Worm (Caenorhabditis elegans): ENCODE data around the gene R74.7.

R74.7 gene

ce11 chrIII:4193659-4194103 is 10.5 kb upstream of the R74.7 start, which contains the start of gene xbp-1:
TSS of gene xbp-1 (plus strand) at chrIII:4193809.
- TF ChIP-seq jun-1 (tag; optimal IDR thresholded peaks at IDR 0.05): peak; percentile 96
- peak; percentile 73 for TF ChIP-seq nhr-11 (tag; optimal IDR thresholded peaks at IDR 0.05)
- TF ChIP-seq daf-12 (tag; optimal IDR thresholded peaks at IDR 0.05): no peak
- TF ChIP-seq nhr-43 (tag; optimal IDR thresholded peaks at IDR 0.05; ENCODE audit: poor library complexity, severe bottlenecking): peak; percentile 39
- no peak for TF ChIP-seq elt-1 (tag; optimal IDR thresholded peaks at IDR 0.05)
- TF ChIP-seq snpc-4 (tag; optimal IDR thresholded peaks at IDR 0.05): peak; percentile 76
- no peak for TF ChIP-seq mml-1 (tag; optimal IDR thresholded peaks at IDR 0.05)
- TF ChIP-seq egl-5 (tag; optimal IDR thresholded peaks at IDR 0.05): peak; percentile 90
- TF ChIP-seq nhr-12 (tag; optimal IDR thresholded peaks at IDR 0.05): no peak
- TF ChIP-seq lin-39 (tag; optimal IDR thresholded peaks at IDR 0.05): peak; percentile 94
- peak; percentile 16 for TF ChIP-seq tbx-2 (tag; optimal IDR thresholded peaks at IDR 0.05)
- peak; percentile 75 for TF ChIP-seq ceh-28 (tag; optimal IDR thresholded peaks at IDR 0.05)
- TF ChIP-seq ama-1 (optimal IDR thresholded peaks at IDR 0.05): peak; percentile 88
- peak; percentile 55 for TF ChIP-seq mdl-1 (tag; optimal IDR thresholded peaks at IDR 0.05)
- peak; percentile 84 for TF ChIP-seq lin-15B (tag; optimal IDR thresholded peaks at IDR 0.05)
- TF ChIP-seq nhr-76 (tag; optimal IDR thresholded peaks at IDR 0.05): no peak
- TF ChIP-seq elt-3 (tag; optimal IDR thresholded peaks at IDR 0.05): peak in 2 of 3 experiments; percentile 35 to 41
- TF ChIP-seq ztf-11 (tag; optimal IDR thresholded peaks at IDR 0.05): no peak
- peak; percentile 81 for TF ChIP-seq lsy-12 (tag; optimal IDR thresholded peaks at IDR 0.05)
- TF ChIP-seq sea-2 (GFP tag; optimal IDR thresholded peaks at IDR 0.05): peak; percentile 75
- no peak for TF ChIP-seq fkh-2 (tag; optimal IDR thresholded peaks at IDR 0.05)
- no peak for TF ChIP-seq zag-1 (tag; optimal IDR thresholded peaks at IDR 0.05)
- TF ChIP-seq skn-1 (tag; optimal IDR thresholded peaks at IDR 0.05): peak; percentile 88
- TF ChIP-seq fkh-10 (GFP tag; optimal IDR thresholded peaks at IDR 0.05): peak; percentile 66
- no peak for TF ChIP-seq eor-1 (tag; optimal IDR thresholded peaks at IDR 0.05)
- TF ChIP-seq fos-1 (tag; optimal IDR thresholded peaks at IDR 0.05): peak; percentile 85
- TF ChIP-seq ceh-9 (tag; optimal IDR thresholded peaks at IDR 0.05): no peak
- no peak for TF ChIP-seq ZK546.5 (tag; optimal IDR thresholded peaks at IDR 0.05)
- TF ChIP-seq pqm-1 (tag; optimal IDR thresholded peaks at IDR 0.05): peak; percentile 97
- TF ChIP-seq unc-39 (tag; optimal IDR thresholded peaks at IDR 0.05): no peak
- TF ChIP-seq nhr-67 (tag; optimal IDR thresholded peaks at IDR 0.05): no peak
- peak; percentile 80 for TF ChIP-seq hmg-11 (tag; optimal IDR thresholded peaks at IDR 0.05)
- peak; percentile 94 for TF ChIP-seq nfya-1 (tag; optimal IDR thresholded peaks at IDR 0.05; ENCODE audit: insufficient read depth)
- peak; percentile 98 for TF ChIP-seq elt-2 (tag; optimal IDR thresholded peaks at IDR 0.05)
- no peak for TF ChIP-seq ztf-4 (tag; optimal IDR thresholded peaks at IDR 0.05)
- TF ChIP-seq nhr-28 (tag; optimal IDR thresholded peaks at IDR 0.05): no peak
- TF ChIP-seq nhr-23 (tag; optimal IDR thresholded peaks at IDR 0.05): peak; percentile 89
- TF ChIP-seq egl-27 (tag; optimal IDR thresholded peaks at IDR 0.05): peak; percentile 86
- peak; percentile 94 for TF ChIP-seq nhr-25 (tag; optimal IDR thresholded peaks at IDR 0.05)
- TF ChIP-seq R02D3.7 (tag; optimal IDR thresholded peaks at IDR 0.05): peak; percentile 64
- peak; percentile 45 for TF ChIP-seq ceh-82 (tag; optimal IDR thresholded peaks at IDR 0.05)
- TF ChIP-seq pha-4 (tag; optimal IDR thresholded peaks at IDR 0.05): peak; percentile 95
- no peak for TF ChIP-seq aly-2 (tag; optimal IDR thresholded peaks at IDR 0.05)
- TF ChIP-seq nhr-237 (tag; optimal IDR thresholded peaks at IDR 0.05): no peak
- no peak for TF ChIP-seq nhr-77 (tag; optimal IDR thresholded peaks at IDR 0.05)
- TF ChIP-seq unc-62 (GFP tag; optimal IDR thresholded peaks at IDR 0.05): peak; percentile 30
- no peak for TF ChIP-seq ceh-16 (tag; optimal IDR thresholded peaks at IDR 0.05)
